Fruit fly (Drosophila melanogaster) whole organism, wandering third instar larva: ENCODE measurements around the gene Aladin.

Experiments
- Abd-B ChIP-seq: fragments of >200 bp; optimal IDR thresholded peaks from 2 replicates; lab custom pipeline; 2017; ENCODE audit warnings: missing biosample characterization, missing genetic modification characterization
- CG32264 ChIP-seq: fragments of 200-800 bp; sonication (Bioruptor generic); optimal IDR thresholded peaks from 2 replicates; lab custom pipeline; 2016; ENCODE audit warnings: missing biosample characterization, missing genetic modification characterization
- CG9705 ChIP-seq: fragments of 200-800 bp; sonication (Bioruptor generic); optimal IDR thresholded peaks from 2 replicates; lab custom pipeline; 2018; ENCODE audit warnings: missing biosample characterization, mild to moderate bottlenecking, missing genetic modification characterization
- CrebA ChIP-seq: fragments of 200-800 bp; sonication (Bioruptor generic); optimal IDR thresholded peaks from 2 replicates; lab custom pipeline; 2016; ENCODE audit warnings: missing biosample characterization, mild to moderate bottlenecking, missing genetic modification characterization, borderline replicate concordance
- Dfd ChIP-seq: fragments of >200 bp; optimal IDR thresholded peaks from 2 replicates; lab custom pipeline; 2017; ENCODE audit warnings: missing biosample characterization, missing genetic modification characterization
- Dif ChIP-seq: fragments of 200-275, 200-300 bp; sonication (Bioruptor generic); optimal IDR thresholded peaks from 2 replicates; lab custom pipeline; 2018; ENCODE audit warnings: missing biosample characterization, missing genetic modification characterization; ENCODE audit not compliant: partially characterized antibody
- GATAd ChIP-seq: sonication (Bioruptor generic); optimal IDR thresholded peaks from 2 replicates; lab custom pipeline; 2016; ENCODE audit warnings: missing biosample characterization, missing genetic modification characterization
- HLH106 ChIP-seq: fragments of 200-800 bp; optimal IDR thresholded peaks from 3 replicates; lab custom pipeline; 2019; ENCODE audit warnings: missing biosample characterization, mild to moderate bottlenecking, missing genetic modification characterization, moderate library complexity
- Hnf4 ChIP-seq: fragments of 200-800 bp; sonication (Bioruptor generic); optimal IDR thresholded peaks from 2 replicates; lab custom pipeline; 2016; ENCODE audit warnings: missing biosample characterization, mild to moderate bottlenecking, missing genetic modification characterization
- Hr78 ChIP-seq: fragments of >200 bp; optimal IDR thresholded peaks from 2 replicates; lab custom pipeline; 2017; ENCODE audit warnings: missing biosample characterization, missing genetic modification characterization
- Jra ChIP-seq: sonication (Bioruptor generic); optimal IDR thresholded peaks from 2 replicates; lab custom pipeline; 2016; ENCODE audit warnings: missing biosample characterization, missing genetic modification characterization
- Mio ChIP-seq: sonication (Bioruptor generic); optimal IDR thresholded peaks from 2 replicates; lab custom pipeline; 2016; ENCODE audit warnings: missing biosample characterization, missing genetic modification characterization
- Myc ChIP-seq: fragments of >200 bp; optimal IDR thresholded peaks from 2 replicates; lab custom pipeline; 2017
- N ChIP-seq: fragments of >200 bp; optimal IDR thresholded peaks from 2 replicates; lab custom pipeline; 2018; ENCODE audit warnings: missing biosample characterization, missing external identifiers, missing genetic modification characterization
- OdsH ChIP-seq: fragments of 200-800 bp; sonication (Bioruptor generic); optimal IDR thresholded peaks from 2 replicates; lab custom pipeline; 2016; ENCODE audit warnings: missing biosample characterization, mild to moderate bottlenecking, missing genetic modification characterization
- Rel ChIP-seq, 2 experiments: fragments of 200-800 bp; sonication (Bioruptor generic) in 1 of 2; optimal IDR thresholded peaks; 2 replicates in 1 of 2; 3 replicates in 1 of 2; lab custom pipeline; 2016 to 2019; ENCODE audit warnings: mild to moderate bottlenecking in 2 of 2, missing biosample characterization in 2 of 2, missing genetic modification characterization in 2 of 2, moderate library complexity in 1 of 2
- Sp1 ChIP-seq: fragments of 200-800 bp; sonication (Bioruptor generic); optimal IDR thresholded peaks from 3 replicates; lab custom pipeline; 2019; ENCODE audit warnings: missing biosample characterization, mild to moderate bottlenecking, missing genetic modification characterization, moderate library complexity
- Vsx2 ChIP-seq: fragments of 200-300, 225-300 bp; sonication (Bioruptor generic); optimal IDR thresholded peaks from 2 replicates; lab custom pipeline; 2018; ENCODE audit warnings: missing biosample characterization, missing genetic modification characterization; ENCODE audit not compliant: partially characterized antibody
- br ChIP-seq: fragments of 200-800 bp; sonication (Bioruptor generic); optimal IDR thresholded peaks from 2 replicates; lab custom pipeline; 2016; ENCODE audit warnings: missing biosample characterization, missing genetic modification characterization
- brk ChIP-seq: fragments of 200-800 bp; sonication (Bioruptor generic); optimal IDR thresholded peaks from 2 replicates; lab custom pipeline; 2016; ENCODE audit warnings: missing biosample characterization, mild to moderate bottlenecking, missing genetic modification characterization
- dl ChIP-seq, 2 experiments: fragments of 175-275, 200-275 bp in 1 of 2; fragments of 200-275 bp in 1 of 2; sonication (Bioruptor generic); optimal IDR thresholded peaks; lab custom pipeline; 2018; ENCODE audit warnings: mild to moderate bottlenecking in 2 of 2, missing biosample characterization in 2 of 2, missing genetic modification characterization in 2 of 2, moderate library complexity in 2 of 2; ENCODE audit not compliant: partially characterized antibody in 2 of 2, insufficient read depth in 1 of 2
- dmrt93B ChIP-seq: fragments of 200-800 bp; sonication (Bioruptor generic); optimal IDR thresholded peaks from 2 replicates; lab custom pipeline; 2018; ENCODE audit warnings: missing biosample characterization, mild to moderate bottlenecking, missing genetic modification characterization
- dsf ChIP-seq: sonication (Bioruptor generic); optimal IDR thresholded peaks from 2 replicates; lab custom pipeline; 2016; ENCODE audit warnings: missing biosample characterization, missing genetic modification characterization, borderline replicate concordance
- ey ChIP-seq: fragments of 200-800 bp; sonication (Bioruptor generic); optimal IDR thresholded peaks from 2 replicates; lab custom pipeline; 2016; ENCODE audit warnings: missing biosample characterization, missing genetic modification characterization
- foxo ChIP-seq, 2 experiments: fragments of 200-800 bp; sonication (Bioruptor generic); optimal IDR thresholded peaks; 2 replicates in 1 of 2; 3 replicates in 1 of 2; lab custom pipeline; 2016 to 2017; ENCODE audit warnings: missing biosample characterization in 2 of 2, missing genetic modification characterization in 2 of 2
- fru ChIP-seq: fragments of 200-800 bp; sonication (Bioruptor generic); optimal IDR thresholded peaks from 3 replicates; lab custom pipeline; 2016; ENCODE audit warnings: missing biosample characterization, mild to moderate bottlenecking, missing genetic modification characterization
- h ChIP-seq: fragments of 200-800 bp; sonication (Bioruptor generic); optimal IDR thresholded peaks from 3 replicates; lab custom pipeline; 2016; ENCODE audit warnings: missing biosample characterization, mild to moderate bottlenecking, missing genetic modification characterization
- jim ChIP-seq: fragments of 175-275, 200-325 bp; sonication (Bioruptor generic); optimal IDR thresholded peaks from 2 replicates; lab custom pipeline; 2016; ENCODE audit warnings: missing biosample characterization, mild to moderate bottlenecking, missing genetic modification characterization
- lola ChIP-seq: fragments of >200 bp; optimal IDR thresholded peaks from 2 replicates; lab custom pipeline; 2017; ENCODE audit warnings: missing biosample characterization, missing genetic modification characterization
- pan ChIP-seq: fragments of >200 bp; optimal IDR thresholded peaks from 2 replicates; lab custom pipeline; 2017
- psq ChIP-seq: fragments of 200-800 bp; sonication (Bioruptor generic); optimal IDR thresholded peaks from 3 replicates; lab custom pipeline; 2017; ENCODE audit warnings: missing biosample characterization, mild to moderate bottlenecking, missing genetic modification characterization, moderate library complexity
- rgr ChIP-seq: fragments of 200-800 bp; sonication (Bioruptor generic); optimal IDR thresholded peaks from 3 replicates; lab custom pipeline; 2016; ENCODE audit warnings: missing biosample characterization, mild to moderate bottlenecking, missing genetic modification characterization
- sage ChIP-seq: fragments of 200-800 bp; sonication (Bioruptor generic); optimal IDR thresholded peaks from 2 replicates; lab custom pipeline; 2016; ENCODE audit warnings: missing biosample characterization, mild to moderate bottlenecking, missing genetic modification characterization
- sv ChIP-seq: fragments of 200-800 bp; sonication (Bioruptor generic); optimal IDR thresholded peaks from 3 replicates; lab custom pipeline; 2016; ENCODE audit warnings: missing biosample characterization, missing genetic modification characterization
- usp ChIP-seq: fragments of >200 bp; optimal IDR thresholded peaks from 2 replicates; lab custom pipeline; 2017; ENCODE audit warnings: missing biosample characterization, missing genetic modification characterization
- woc ChIP-seq: sonication (Bioruptor generic); optimal IDR thresholded peaks from 2 replicates; lab custom pipeline; 2016; ENCODE audit warnings: missing biosample characterization, mild to moderate bottlenecking, missing genetic modification characterization

Aladin gene

DNA sequence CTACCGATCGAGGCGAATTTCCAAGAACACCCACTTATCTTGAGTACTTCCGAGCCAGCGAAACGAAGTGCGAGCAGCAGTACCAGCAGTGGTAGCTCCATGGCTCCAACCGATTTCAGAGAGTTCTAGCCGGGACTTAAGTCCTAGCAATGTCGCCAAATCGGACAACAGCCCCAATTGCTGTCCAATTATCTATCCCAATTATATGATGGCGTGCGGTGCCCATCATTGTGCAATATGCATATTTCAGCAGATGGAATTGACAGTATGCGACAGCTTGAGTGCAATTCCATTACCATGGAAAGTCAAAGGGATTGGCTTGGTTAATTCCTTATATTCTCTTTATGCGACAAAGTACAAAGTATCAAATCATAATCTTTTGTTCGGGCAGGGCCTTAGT, 36.7 kb upstream of the Aladin start, which contains the start of gene Ir8a:
Ir8a (minus strand) TSS at position 101 of the 400 bp plus-strand sequence.
- no peak for TF ChIP-seq woc (GFP tag; lab: Kevin White, UChicago)
- TF ChIP-seq sv (GFP tag; lab: Kevin White, UChicago) = no peak
- no peak for TF ChIP-seq dl (GFP tag; optimal IDR thresholded peaks at IDR 0.05; lab: Kevin White, UChicago; ENCODE audit: insufficient read depth in 1 of 2, partially characterized antibody in 2 of 2)
- no peak for TF ChIP-seq lola (GFP tag; lab: Kevin White, UChicago)
- no peak for TF ChIP-seq br (GFP tag; lab: Kevin White, UChicago)
- TF ChIP-seq usp = no peak
- TF ChIP-seq pan (lab: Kevin White, UChicago) = no peak

DNA sequence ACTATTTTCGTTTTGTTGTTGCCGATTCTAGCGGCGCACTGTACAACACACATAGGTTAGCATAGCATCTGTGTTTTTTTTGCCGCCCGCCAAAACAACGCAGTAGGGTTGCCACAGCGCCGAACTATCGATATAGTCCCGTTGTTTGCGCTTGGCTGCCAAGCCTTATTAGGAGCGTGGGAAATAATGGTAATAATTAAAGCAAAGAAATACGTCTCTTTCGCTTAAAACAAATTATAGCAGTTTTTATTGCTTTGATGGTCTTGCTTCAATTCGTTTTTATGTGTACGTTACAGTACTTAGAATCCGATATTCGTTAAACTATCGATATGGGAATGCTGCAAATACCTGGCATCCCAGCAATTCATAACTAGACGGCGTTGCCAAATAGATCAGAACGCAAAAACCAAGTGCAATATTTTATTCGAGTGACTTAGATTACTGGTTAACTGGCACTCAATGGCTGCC, 29.8 kb upstream of the Aladin start, which contains the start of the genes mxc and Larp7:
mxc (minus strand) TSS at position 51 of the 468 bp plus-strand sequence.
Larp7 (plus strand) TSS at position 401 of the 468 bp plus-strand sequence.
- TF ChIP-seq Hnf4 (GFP tag; lab: Kevin White, UChicago) (no peak), lola (GFP tag; lab: Kevin White, UChicago) (no peak), ey (GFP tag; lab: Kevin White, UChicago) (peak; percentile 78), brk (GFP tag; lab: Kevin White, UChicago) (no peak), OdsH (GFP tag; lab: Kevin White, UChicago) (peak; percentile 55), Abd-B (no peak), usp (no peak), CrebA (GFP tag; lab: Kevin White, UChicago) (no peak), br (GFP tag; lab: Kevin White, UChicago) (no peak), rgr (peak; percentile 74), h (GFP tag; lab: Kevin White, UChicago) (no peak), sage (GFP tag; lab: Kevin White, UChicago) (no peak), psq (peak; percentile 42), CG32264 (GFP tag; lab: Kevin White, UChicago) (no peak), pan (lab: Kevin White, UChicago) (no peak), Rel (GFP tag; optimal IDR thresholded peaks at IDR 0.05; lab: Kevin White, UChicago) (no peak), Rel (tag; optimal IDR thresholded peaks at IDR 0.05; lab: Kevin White, UChicago) (peak; percentile 62), sv (GFP tag; lab: Kevin White, UChicago) (no peak), Hr78 (GFP tag; lab: Kevin White, UChicago) (no peak), dmrt93B (GFP tag; lab: Kevin White, UChicago) (peak; percentile 58), GATAd (peak; percentile 10), HLH106 (tag; lab: Kevin White, UChicago) (peak; percentile 76), foxo (GFP tag; optimal IDR thresholded peaks at IDR 0.05; lab: Kevin White, UChicago) (no peak), Mio (GFP tag; lab: Kevin White, UChicago) (no peak), Sp1 (GFP tag; lab: Kevin White, UChicago) (no peak), Vsx2 (GFP tag; lab: Kevin White, UChicago) (no peak), Dfd (no peak), CG9705 (GFP tag; lab: Kevin White, UChicago) (peak; percentile 55), jim (GFP tag; lab: Kevin White, UChicago) (no peak)

DNA sequence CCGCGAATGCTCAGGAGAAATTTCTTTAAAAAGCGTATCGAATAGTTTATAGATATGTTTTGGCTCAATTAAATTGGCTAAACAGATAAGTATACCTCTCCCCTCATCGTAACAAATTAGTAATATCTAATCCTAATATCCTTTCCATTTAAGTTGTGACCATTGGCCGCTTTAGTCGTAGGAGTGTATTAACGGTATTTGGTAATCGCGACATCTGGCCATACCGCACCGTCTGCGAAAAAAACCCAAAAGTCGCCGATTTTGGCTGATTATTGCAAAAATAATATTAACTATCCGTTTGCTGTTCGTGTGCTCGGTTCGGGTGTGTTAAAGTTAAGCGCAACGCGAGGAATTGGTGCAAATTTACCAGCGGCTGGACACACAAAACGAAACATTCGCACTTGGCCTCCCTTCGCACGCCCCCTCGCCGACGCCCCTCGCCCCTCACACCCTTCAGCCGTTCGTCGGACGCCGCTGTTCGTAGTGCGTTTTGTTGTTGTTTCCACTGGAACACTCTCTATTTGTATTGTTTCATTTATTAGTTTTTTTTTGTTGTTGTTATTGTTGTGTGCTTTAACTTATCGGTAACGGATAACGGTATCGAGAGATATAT, 25.9 kb upstream of the Aladin start, which contains the start of the genes amx and Dsor1:
amx (minus strand) TSS at position 166 of the 613 bp plus-strand sequence.
Dsor1 (plus strand) TSS at position 172 of the 613 bp plus-strand sequence.
- TF ChIP-seq Rel (GFP tag; optimal IDR thresholded peaks at IDR 0.05; lab: Kevin White, UChicago) (no peak), Rel (tag; optimal IDR thresholded peaks at IDR 0.05; lab: Kevin White, UChicago) (peak; percentile 92), HLH106 (tag; lab: Kevin White, UChicago) (peak; percentile 9), dmrt93B (GFP tag; lab: Kevin White, UChicago) (no peak)

DNA sequence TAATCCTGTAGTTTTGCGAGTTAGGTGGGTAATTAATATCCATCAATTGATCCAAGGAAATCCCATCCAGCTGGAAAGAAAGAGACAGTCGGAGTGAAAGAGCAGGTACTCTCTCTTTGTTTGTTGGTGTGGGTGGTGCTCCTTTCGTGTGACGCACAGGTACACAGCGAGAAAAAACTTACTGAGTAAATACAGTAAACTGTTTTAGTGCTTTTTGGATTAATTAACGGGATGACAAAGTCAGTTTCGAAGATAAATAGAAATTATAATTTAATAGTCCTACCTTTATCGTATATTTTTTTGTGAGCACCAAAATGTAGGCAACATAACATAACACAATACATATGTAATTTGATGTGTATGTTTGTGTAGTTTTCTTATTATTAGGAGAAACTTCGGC, 25.2 kb upstream of the Aladin start:
- TF ChIP-seq usp (no peak), ey (GFP tag; lab: Kevin White, UChicago) (no peak), woc (GFP tag; lab: Kevin White, UChicago) (no peak), dl (GFP tag; optimal IDR thresholded peaks at IDR 0.05; lab: Kevin White, UChicago; ENCODE audit: insufficient read depth in 1 of 2, partially characterized antibody in 2 of 2) (no peak), Dif (GFP tag; lab: Kevin White, UChicago) (no peak), HLH106 (tag; lab: Kevin White, UChicago) (peak; percentile 38), lola (GFP tag; lab: Kevin White, UChicago) (no peak), sage (GFP tag; lab: Kevin White, UChicago) (no peak), sv (GFP tag; lab: Kevin White, UChicago) (no peak), dsf (no peak), GATAd (no peak), dmrt93B (GFP tag; lab: Kevin White, UChicago) (no peak), CrebA (GFP tag; lab: Kevin White, UChicago) (no peak), fru (GFP tag; lab: Kevin White, UChicago) (peak; percentile 29), br (GFP tag; lab: Kevin White, UChicago) (no peak), N (GFP tag; lab: Kevin White, UChicago) (no peak), Vsx2 (GFP tag; lab: Kevin White, UChicago) (no peak), OdsH (GFP tag; lab: Kevin White, UChicago) (no peak), Jra (no peak), CG32264 (GFP tag; lab: Kevin White, UChicago) (no peak), rgr (peak; percentile 32), Dfd (no peak), Myc (no peak), pan (lab: Kevin White, UChicago) (no peak), Sp1 (GFP tag; lab: Kevin White, UChicago) (peak; percentile 37), psq (no peak), Hr78 (GFP tag; lab: Kevin White, UChicago) (no peak), h (GFP tag; lab: Kevin White, UChicago) (peak; percentile 30), foxo (GFP tag; optimal IDR thresholded peaks at IDR 0.05; lab: Kevin White, UChicago) (peak in 1 of 2 experiments; percentile 44)
